Fruit fly (Drosophila melanogaster) whole organism, prepupa: Measurements from ENCODE around the gene RhoGAP71E.

Experiments used
- CG16779 ChIP-seq: fragments of 200-800 bp; sonication (Bioruptor generic); optimal IDR thresholded peaks from 3 replicates; lab custom pipeline; 2017; ENCODE audit warnings: missing biosample characterization, mild to moderate bottlenecking, missing genetic modification characterization
- CG3032 ChIP-seq: fragments of 200-800 bp; optimal IDR thresholded peaks from 2 replicates; lab custom pipeline; 2019; ENCODE audit warnings: missing biosample characterization, mild to moderate bottlenecking, missing genetic modification characterization, moderate library complexity
- CG6854 ChIP-seq: fragments of 200-800 bp; sonication (Bioruptor generic); optimal IDR thresholded peaks from 2 replicates; lab custom pipeline; 2017; ENCODE audit warnings: missing biosample characterization, mild to moderate bottlenecking, missing genetic modification characterization
- OdsH ChIP-seq: fragments of 200-800 bp; sonication (Bioruptor generic); optimal IDR thresholded peaks from 3 replicates; lab custom pipeline; 2016; ENCODE audit warnings: missing biosample characterization, missing genetic modification characterization
- Smox ChIP-seq: fragments of 200-800 bp; sonication (Bioruptor generic); optimal IDR thresholded peaks from 3 replicates; lab custom pipeline; 2016; ENCODE audit warnings: missing biosample characterization, missing genetic modification characterization
- fd59A ChIP-seq: fragments of 200-800 bp; sonication (Bioruptor generic); optimal IDR thresholded peaks from 2 replicates; lab custom pipeline; 2017; ENCODE audit warnings: missing biosample characterization, mild to moderate bottlenecking, missing genetic modification characterization, missing genetic modification reagents
- pdm3 ChIP-seq: fragments of 200-800 bp; sonication (Bioruptor generic); optimal IDR thresholded peaks from 3 replicates; lab custom pipeline; 2016; ENCODE audit warnings: missing biosample characterization, missing genetic modification characterization

dm6 chr3L:15649561-15649960 lies 60.9 kb downstream of the RhoGAP71E start, which contains the start of the genes Eig71Ea and Eig71Eb:
- TF ChIP-seq Smox (GFP tag; lab: Kevin White, UChicago) (no peak), CG16779 (tag; lab: Kevin White, UChicago) (no peak), CG3032 (tag; lab: Kevin White, UChicago) (no peak), fd59A (GFP tag; lab: Kevin White, UChicago) (no peak), pdm3 (GFP tag; lab: Kevin White, UChicago) (no peak), OdsH (no peak), CG6854 (GFP tag; lab: Kevin White, UChicago) (no peak)
